Worm (Caenorhabditis elegans) whole organism, L4 larva: ENCODE measurements around the gene T05A8.6.
"Not testable (repeated sequence)": the region's sequence is repeated elsewhere in the genome, so short reads cannot be mapped to it uniquely, and the experiment has no call there.

Experiments
- R02D3.7 ChIP-seq: fragments of 150-350 bp; sonication (generic microtip); optimal IDR thresholded peaks from 3 replicates; lab custom pipeline; 2014; ENCODE audit warnings: missing biosample characterization, missing genetic modification characterization
- T26A8.4 ChIP-seq: fragments of 200-800 bp; sonication (Bioruptor generic); IDR thresholded peaks from 2 replicates; pipeline ENCODE4 v1.3.6; 2022; ENCODE audit warnings: missing genetic modification characterization, missing compliant biosample characterization
- Y48G9A.11 ChIP-seq: fragments of 200-800 bp; sonication (Bioruptor generic); IDR thresholded peaks from 2 replicates; pipeline ENCODE4 v1.3.6; 2022; ENCODE audit warnings: missing genetic modification reagents, missing genetic modification characterization, missing compliant biosample characterization
- aly-2 ChIP-seq: sonication (generic microtip); optimal IDR thresholded peaks from 2 replicates; lab custom pipeline; 2018; ENCODE audit warnings: missing biosample characterization, missing genetic modification characterization
- ama-1 ChIP-seq: fragments of 150-350 bp; optimal IDR thresholded peaks from 2 replicates; lab custom pipeline; 2014; ENCODE audit warnings: inconsistent platforms, mixed read lengths
- arid-1 ChIP-seq: fragments of 200-800 bp; sonication (Bioruptor generic); conservative IDR thresholded peaks from 2 replicates; pipeline ENCODE4 v1.3.6; 2022; ENCODE audit warnings: missing genetic modification reagents, missing genetic modification characterization, missing compliant biosample characterization
- attf-4 ChIP-seq: sonication (generic microtip); optimal IDR thresholded peaks from 3 replicates; lab custom pipeline; 2017; ENCODE audit warnings: missing biosample characterization, missing genetic modification characterization
- cey-2 ChIP-seq: sonication (generic microtip); optimal IDR thresholded peaks from 3 replicates; lab custom pipeline; 2017; ENCODE audit warnings: missing genetic modification characterization, mild to moderate bottlenecking, missing compliant biosample characterization, antibody characterized with exemption, borderline replicate concordance; ENCODE audit not compliant: insufficient read depth
- daf-12 ChIP-seq: fragments of 150-350 bp; optimal IDR thresholded peaks from 2 replicates; lab custom pipeline; 2014; ENCODE audit warnings: missing biosample characterization, missing genetic modification reagents, missing genetic modification characterization
- daf-19 ChIP-seq: fragments of 200-800 bp; sonication (Bioruptor generic); conservative IDR thresholded peaks from 2 replicates; pipeline ENCODE4 v1.3.6; 2022; ENCODE audit warnings: missing genetic modification characterization, missing compliant biosample characterization
- daf-8 ChIP-seq: fragments of 200-800 bp; sonication (Bioruptor generic); IDR thresholded peaks from 2 replicates; pipeline ENCODE4 v1.3.6; 2022; ENCODE audit warnings: missing genetic modification characterization, missing compliant biosample characterization
- dmd-6 ChIP-seq: fragments of 200-800 bp; sonication (Bioruptor generic); IDR thresholded peaks from 2 replicates; pipeline ENCODE4 v1.3.6; 2022; ENCODE audit warnings: missing genetic modification reagents, missing genetic modification characterization, missing compliant biosample characterization
- dmd-8 ChIP-seq: fragments of 200-800 bp; sonication (Bioruptor generic); IDR thresholded peaks from 2 replicates; pipeline ENCODE4 v1.3.6; 2022; ENCODE audit warnings: missing genetic modification characterization, missing compliant biosample characterization
- fkh-10 ChIP-seq: fragments of 150-350 bp; optimal IDR thresholded peaks from 2 replicates; lab custom pipeline; 2014; ENCODE audit warnings: missing biosample characterization, missing genetic modification reagents, missing genetic modification characterization
- hlh-11 ChIP-seq: fragments of 200-800 bp; sonication (Bioruptor generic); optimal IDR thresholded peaks from 2 replicates; lab custom pipeline; 2018; ENCODE audit warnings: mild to moderate bottlenecking, missing genetic modification characterization, missing compliant biosample characterization
- lim-7 ChIP-seq: fragments of 200-800 bp; sonication (Bioruptor generic); IDR thresholded peaks from 2 replicates; pipeline ENCODE4 v1.3.6; 2022; ENCODE audit warnings: missing genetic modification characterization, missing compliant biosample characterization
- lin-29 ChIP-seq: fragments of 200-800 bp; sonication (Bioruptor generic); IDR thresholded peaks from 2 replicates; pipeline ENCODE4 v1.3.6; 2022; ENCODE audit warnings: missing genetic modification reagents, missing genetic modification characterization, missing compliant biosample characterization
- lir-3 ChIP-seq: sonication (generic microtip); optimal IDR thresholded peaks from 2 replicates; lab custom pipeline; 2016; ENCODE audit warnings: mild to moderate bottlenecking, missing genetic modification characterization, missing compliant biosample characterization
- madf-9 ChIP-seq: fragments of 200-800 bp; sonication (Bioruptor generic); conservative IDR thresholded peaks from 2 replicates; pipeline ENCODE4 v1.3.6; 2022; ENCODE audit warnings: missing genetic modification reagents, missing genetic modification characterization, missing compliant biosample characterization
- mxl-3 ChIP-seq: fragments of 200-800 bp; sonication (Bioruptor generic); optimal IDR thresholded peaks from 2 replicates; lab custom pipeline; 2018; ENCODE audit warnings: mild to moderate bottlenecking, missing genetic modification characterization, missing compliant biosample characterization
- nhr-111 ChIP-seq: fragments of 200-800 bp; sonication (Bioruptor generic); optimal IDR thresholded peaks from 2 replicates; lab custom pipeline; 2018; ENCODE audit warnings: mild to moderate bottlenecking, missing genetic modification characterization, missing compliant biosample characterization
- nhr-6 ChIP-seq: fragments of 150-350 bp; optimal IDR thresholded peaks from 2 replicates; lab custom pipeline; 2014; ENCODE audit warnings: missing biosample characterization, missing genetic modification characterization
- nhr-77 ChIP-seq: fragments of 150-350 bp; optimal IDR thresholded peaks from 2 replicates; lab custom pipeline; 2014; ENCODE audit warnings: missing biosample characterization, missing genetic modification characterization
- pqm-1 ChIP-seq: sonication (generic microtip); optimal IDR thresholded peaks from 2 replicates; lab custom pipeline; 2017; ENCODE audit warnings: missing biosample characterization, missing genetic modification characterization
- sdz-12 ChIP-seq: fragments of 200-800 bp; sonication (Bioruptor generic); optimal IDR thresholded peaks from 2 replicates; lab custom pipeline; 2018; ENCODE audit warnings: mild to moderate bottlenecking, missing genetic modification characterization, missing compliant biosample characterization
- skn-1 ChIP-seq: fragments of 150-350 bp; optimal IDR thresholded peaks from 2 replicates; lab custom pipeline; 2014; ENCODE audit warnings: missing biosample characterization, missing genetic modification characterization
- snpc-1.2 ChIP-seq: fragments of 200-800 bp; sonication (Bioruptor generic); IDR thresholded peaks from 2 replicates; pipeline ENCODE4 v1.3.6; 2022; ENCODE audit warnings: missing genetic modification reagents, missing genetic modification characterization, missing compliant biosample characterization
- spr-3 ChIP-seq: fragments of 200-800 bp; sonication (Bioruptor generic); optimal IDR thresholded peaks from 2 replicates; lab custom pipeline; 2018; ENCODE audit warnings: mild to moderate bottlenecking, missing genetic modification characterization, missing compliant biosample characterization
- unc-62 ChIP-seq, 3 experiments: fragments of 150-350 bp in 1 of 3; sonication (generic microtip); optimal IDR thresholded peaks in 2 of 3; peaks in 1 of 3; 1 replicate in 1 of 3; 2 replicates in 2 of 3; lab custom pipeline; 2014 to 2017; ENCODE audit warnings: missing biosample characterization in 3 of 3, missing genetic modification characterization in 3 of 3, missing genetic modification reagents in 3 of 3, missing genotype in 1 of 3
- zip-11 ChIP-seq: fragments of 200-800 bp; sonication (Bioruptor generic); IDR thresholded peaks from 2 replicates; pipeline ENCODE4 v1.3.6; 2022; ENCODE audit warnings: missing genetic modification characterization, missing compliant biosample characterization

T05A8.6 gene

DNA sequence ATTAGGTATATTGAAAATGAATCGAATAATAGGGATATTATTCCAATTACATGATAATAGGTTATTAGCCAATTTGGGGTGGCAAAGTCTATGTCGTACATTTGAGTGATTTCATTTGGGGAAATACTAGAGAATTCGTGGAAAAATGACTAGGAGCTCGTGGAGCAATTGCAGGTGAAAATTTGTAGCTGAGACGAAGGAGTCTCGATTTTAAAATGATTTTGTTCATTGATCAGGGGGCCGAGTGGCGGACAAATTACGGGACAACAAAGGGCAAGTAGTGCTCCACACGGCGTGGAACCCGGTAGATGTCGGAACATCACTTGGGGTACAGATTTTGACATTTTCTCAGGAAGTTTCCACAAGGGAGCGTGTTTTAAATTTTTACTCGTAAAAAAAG is 41.1 kb downstream of the T05A8.6 start, which contains the start of gene sri-62:
Gene sri-62 (minus strand): TSS at position 101 of the 400 bp plus-strand sequence.
- TF ChIP-seq daf-8 (GFP tag; lab: Robert Waterston, UW), result no peak
- TF ChIP-seq R02D3.7 (tag; lab: Kevin White, UChicago), result no peak
- no peak for TF ChIP-seq nhr-77
- no peak for TF ChIP-seq arid-1 (GFP tag; lab: Robert Waterston, UW)
- TF ChIP-seq Y48G9A.11 (GFP tag; lab: Robert Waterston, UW), result no peak
- TF ChIP-seq madf-9 (GFP tag; lab: Robert Waterston, UW), result no peak
- TF ChIP-seq attf-4 (tag; lab: Kevin White, UChicago), result no peak
- no peak for TF ChIP-seq ama-1 (lab: Kevin White, UChicago)
- no peak for TF ChIP-seq pqm-1 (tag; lab: Kevin White, UChicago)
- no peak for TF ChIP-seq sdz-12
- no peak for TF ChIP-seq zip-11 (GFP tag; lab: Robert Waterston, UW)
- TF ChIP-seq lin-29 (GFP tag; lab: Robert Waterston, UW), result no peak
- TF ChIP-seq nhr-6 (tag; lab: Kevin White, UChicago), result no peak
- no peak for TF ChIP-seq lir-3 (tag; lab: Kevin White, UChicago)
- no peak for TF ChIP-seq T26A8.4 (GFP tag; lab: Robert Waterston, UW)
- TF ChIP-seq spr-3 (GFP tag; lab: Kevin White, UChicago), result no peak
- TF ChIP-seq hlh-11, result no peak

DNA sequence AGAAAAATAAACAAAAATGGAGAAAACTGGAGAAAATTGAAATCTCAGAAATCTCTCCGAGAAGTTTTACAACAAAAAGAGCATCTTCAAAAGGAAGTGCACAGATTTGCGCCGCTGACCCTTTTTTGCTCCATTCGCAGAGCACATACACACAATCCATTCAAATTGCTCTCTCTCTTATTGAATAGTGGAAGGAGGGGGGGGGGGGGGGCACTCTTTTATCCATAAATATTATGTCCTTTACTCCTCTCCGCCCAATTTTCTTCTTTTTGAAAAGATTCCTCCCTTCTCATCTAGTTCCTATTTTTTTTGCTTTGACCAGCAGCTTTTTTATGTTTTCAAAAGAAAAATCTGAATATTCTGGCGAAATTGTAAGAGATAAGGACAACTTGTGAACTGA is 44.4 kb downstream of the T05A8.6 start:
- TF ChIP-seq fkh-10 (GFP tag; lab: Kevin White, UChicago) (peak; percentile 40), skn-1 (no peak)

DNA sequence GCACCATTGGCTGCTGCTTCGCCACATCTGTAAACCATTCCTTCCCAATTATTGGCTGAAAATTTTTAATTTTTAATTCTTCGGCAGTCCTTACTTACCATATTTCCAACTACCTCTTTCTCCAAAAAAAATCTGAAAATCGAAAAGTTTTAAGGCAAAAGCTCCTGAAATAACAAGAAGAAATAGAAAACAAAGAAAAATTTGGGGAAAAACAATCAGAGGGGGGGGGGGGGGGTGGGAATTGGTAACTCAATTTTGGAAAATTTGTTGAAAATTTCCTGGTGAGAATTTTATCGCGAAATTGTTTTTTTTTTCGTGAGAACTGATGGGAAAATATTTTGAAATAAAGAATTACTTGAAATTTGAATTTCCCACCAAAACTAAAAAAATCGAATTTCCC is 47.0 kb downstream of the T05A8.6 start, which contains the start of gene set-11:
Gene set-11 (minus strand): TSS at position 101 of the 400 bp plus-strand sequence.
- TF ChIP-seq daf-8 (GFP tag; lab: Robert Waterston, UW), result no peak
- no peak for TF ChIP-seq cey-2 (tag; lab: Kevin White, UChicago)
- no peak for TF ChIP-seq daf-19 (GFP tag; lab: Robert Waterston, UW)
- TF ChIP-seq snpc-1.2 (GFP tag; lab: Robert Waterston, UW), result no peak
- TF ChIP-seq mxl-3 (GFP tag; lab: Kevin White, UChicago), result no peak
- TF ChIP-seq nhr-6 (tag; lab: Kevin White, UChicago), result no peak
- TF ChIP-seq dmd-6 (GFP tag; lab: Robert Waterston, UW), result no peak
- TF ChIP-seq spr-3 (GFP tag; lab: Kevin White, UChicago), result no peak
- no peak for TF ChIP-seq fkh-10 (GFP tag; lab: Kevin White, UChicago)
- TF ChIP-seq daf-12 (tag; lab: Kevin White, UChicago), result no peak
- TF ChIP-seq, all 104 proteins: peak for 0

DNA sequence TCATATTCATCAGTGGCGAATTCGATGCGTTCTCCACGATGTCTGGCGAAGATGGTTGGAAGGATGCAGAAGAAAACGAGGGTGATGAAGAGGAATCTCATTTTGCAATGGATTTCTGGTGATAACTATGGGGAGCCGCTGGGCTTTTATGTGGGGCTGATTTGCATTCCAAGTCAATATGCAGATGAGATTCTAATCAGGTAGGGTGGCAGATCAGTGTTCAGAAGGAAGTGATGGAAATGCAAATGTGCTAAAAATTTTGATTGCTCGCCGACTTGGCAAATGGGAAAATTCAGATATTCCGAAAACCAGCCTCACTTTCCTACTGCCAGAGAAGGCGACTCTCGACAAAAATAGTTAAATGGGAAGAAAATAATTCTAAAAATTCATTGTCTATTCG is 49.4 kb downstream of the T05A8.6 start, which contains the start of gene nspf-3:
Gene nspf-3 (minus strand): TSS at position 101 of the 400 bp plus-strand sequence.
- TF ChIP-seq unc-62 (GFP tag; optimal IDR thresholded peaks at IDR 0.05 in 1 of 2; lab: Kevin White, UChicago) (peak in 1 of 2 experiments; percentile 66), unc-62 (tag; optimal IDR thresholded peaks at IDR 0.05; lab: Kevin White, UChicago) (no peak), dmd-8 (GFP tag; lab: Robert Waterston, UW) (no peak)

DNA sequence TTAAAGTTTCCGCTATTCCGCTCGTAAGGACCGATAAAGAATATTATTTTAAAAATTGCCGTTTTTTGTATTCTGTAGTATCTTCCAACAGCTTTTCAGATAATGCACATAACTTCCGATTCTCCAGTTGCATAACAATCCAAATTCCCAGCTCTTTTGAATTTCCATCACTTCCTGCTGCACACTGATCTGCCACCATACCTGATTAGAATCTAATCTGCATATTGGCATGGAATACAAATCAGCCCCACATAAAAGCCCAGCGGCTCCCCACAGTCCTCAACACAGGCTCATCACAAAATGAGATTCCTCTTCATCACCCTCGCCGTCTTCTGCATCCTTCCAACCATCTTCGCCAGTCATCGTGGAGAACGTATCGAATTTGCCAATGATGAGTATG is 50.9 kb downstream of the T05A8.6 start, which contains the start of gene nspf-2:
Gene nspf-2 (plus strand): TSS at position 301 of the 400 bp plus-strand sequence.
- TF ChIP-seq nhr-111 (GFP tag; lab: Kevin White, UChicago); lim-7 (GFP tag; lab: Robert Waterston, UW); aly-2 (tag; lab: Kevin White, UChicago): not testable (repeated sequence)
